Worm (Caenorhabditis elegans): Measurements from ENCODE around the gene Y80D4G.2.

- no peak for TF ChIP-seq him-1 (tag; optimal IDR thresholded peaks at IDR 0.05)
- TF ChIP-seq dao-5 (tag; optimal IDR thresholded peaks at IDR 0.05), result no peak
- TF ChIP-seq W03F9.2 (tag; optimal IDR thresholded peaks at IDR 0.05), result no peak
Observed at ce11 chrIII:7582885-7583284, 11.5 kb downstream of the Y80D4G.2 start, which contains the start of gene R13A5.10.
